Worm (Caenorhabditis elegans) whole organism, L1 larva: ENCODE measurements around the gene M163.9.

Experiments
- C04F5.9 ChIP-seq: sonication (generic microtip); optimal IDR thresholded peaks from 2 replicates; lab custom pipeline; 2016; ENCODE audit warnings: missing genetic modification characterization, missing compliant biosample characterization
- C16A3.4 ChIP-seq: fragments of 150-350 bp; optimal IDR thresholded peaks from 2 replicates; lab custom pipeline; 2014; ENCODE audit warnings: missing biosample characterization, missing genetic modification characterization
- C34B4.2 ChIP-seq: sonication (generic microtip); optimal IDR thresholded peaks from 2 replicates; lab custom pipeline; 2017; ENCODE audit warnings: mild to moderate bottlenecking, missing genetic modification characterization, missing compliant biosample characterization
- alr-1 ChIP-seq: fragments of 200-800 bp; sonication (Bioruptor generic); optimal IDR thresholded peaks from 2 replicates; lab custom pipeline; 2018; ENCODE audit warnings: borderline replicate concordance, mild to moderate bottlenecking, missing genetic modification characterization, missing compliant biosample characterization
- ama-1 ChIP-seq: fragments of 150-350 bp; optimal IDR thresholded peaks from 2 replicates; lab custom pipeline; 2014
- blmp-1 ChIP-seq: fragments of 150-350 bp; optimal IDR thresholded peaks from 2 replicates; lab custom pipeline; 2014; ENCODE audit warnings: missing biosample characterization, missing genetic modification characterization
- ceh-63 ChIP-seq: fragments of 200-800 bp; sonication (Bioruptor generic); optimal IDR thresholded peaks from 2 replicates; lab custom pipeline; 2018; ENCODE audit warnings: mild to moderate bottlenecking, missing genetic modification characterization, missing compliant biosample characterization
- ceh-8 ChIP-seq: fragments of 200-800 bp; sonication (Bioruptor generic); optimal IDR thresholded peaks from 2 replicates; lab custom pipeline; 2018; ENCODE audit warnings: mild to moderate bottlenecking, missing genetic modification characterization, moderate library complexity, missing compliant biosample characterization
- efl-1 ChIP-seq, 4 experiments: fragments of 150-350 bp; optimal IDR thresholded peaks in 3 of 4; peaks in 1 of 4; 1 replicate in 1 of 4; 2 replicates in 3 of 4; lab custom pipeline; 2014; ENCODE audit warnings: missing biosample characterization in 2 of 4, missing genetic modification characterization in 2 of 4, missing genetic modification reagents in 2 of 4
- efl-3 ChIP-seq: fragments of 200-800 bp; sonication (Bioruptor generic); optimal IDR thresholded peaks from 2 replicates; lab custom pipeline; 2018; ENCODE audit warnings: mild to moderate bottlenecking, missing genetic modification characterization, missing compliant biosample characterization
- elt-3 ChIP-seq, 6 experiments: fragments of 150-350 bp in 1 of 6; sonication (generic microtip); optimal IDR thresholded peaks; 2 replicates each; lab custom pipeline; 2017 to 2018; ENCODE audit warnings: missing biosample characterization in 6 of 6, missing genetic modification characterization in 6 of 6, inconsistent platforms in 1 of 6
- fkh-10 ChIP-seq: sonication (generic microtip); optimal IDR thresholded peaks from 2 replicates; lab custom pipeline; 2017; ENCODE audit warnings: missing biosample characterization, missing genetic modification reagents, missing genetic modification characterization
- fkh-4 ChIP-seq: sonication (generic microtip); optimal IDR thresholded peaks from 2 replicates; lab custom pipeline; 2016; ENCODE audit warnings: missing compliant biosample characterization, missing genetic modification characterization, borderline replicate concordance
- fos-1 ChIP-seq: fragments of 150-350 bp; optimal IDR thresholded peaks from 2 replicates; lab custom pipeline; 2014; ENCODE audit warnings: missing biosample characterization, missing genetic modification characterization
- hlh-4 ChIP-seq: sonication (generic microtip); optimal IDR thresholded peaks from 2 replicates; lab custom pipeline; 2016; ENCODE audit warnings: mild to moderate bottlenecking, missing genetic modification characterization, missing compliant biosample characterization
- hpl-2 ChIP-seq: fragments of 150-350 bp; optimal IDR thresholded peaks from 2 replicates; lab custom pipeline; 2014; ENCODE audit warnings: missing biosample characterization, missing genetic modification reagents, missing genetic modification characterization
- irx-1 ChIP-seq: sonication (generic microtip); optimal IDR thresholded peaks from 2 replicates; lab custom pipeline; 2016; ENCODE audit warnings: missing genetic modification characterization, missing compliant biosample characterization
- isw-1 ChIP-seq: fragments of 200-800 bp; sonication (Bioruptor generic); IDR thresholded peaks from 2 replicates; pipeline ENCODE4 v1.3.6; 2022; ENCODE audit warnings: missing genetic modification characterization, missing compliant biosample characterization
- lin-14 ChIP-seq: fragments of 200-800 bp; sonication (Bioruptor generic); optimal IDR thresholded peaks from 2 replicates; lab custom pipeline; 2018; ENCODE audit warnings: mild to moderate bottlenecking, missing genetic modification characterization, moderate library complexity, missing compliant biosample characterization
- lin-15B ChIP-seq: fragments of 150-350 bp; sonication (generic microtip); optimal IDR thresholded peaks from 3 replicates; lab custom pipeline; 2014; ENCODE audit warnings: missing biosample characterization, missing genetic modification characterization
- lin-35 ChIP-seq, 2 experiments: fragments of 150-350 bp; optimal IDR thresholded peaks; 2 replicates each; lab custom pipeline; 2014; ENCODE audit warnings: missing biosample characterization in 2 of 2, missing genetic modification characterization in 2 of 2, missing genetic modification reagents in 2 of 2
- lin-39 ChIP-seq: fragments of 150-350 bp; optimal IDR thresholded peaks from 2 replicates; lab custom pipeline; 2014; ENCODE audit warnings: missing biosample characterization, missing genetic modification reagents, missing genetic modification characterization
- lsy-2 ChIP-seq, 2 experiments: fragments of 150-350 bp; optimal IDR thresholded peaks; 2 replicates each; lab custom pipeline; 2014; ENCODE audit warnings: missing biosample characterization in 2 of 2, missing genetic modification characterization in 2 of 2
- mdl-1 ChIP-seq, 2 experiments: fragments of 150-350 bp; optimal IDR thresholded peaks; 2 replicates each; lab custom pipeline; 2014 to 2017; ENCODE audit warnings: missing biosample characterization in 2 of 2, missing genetic modification characterization in 2 of 2, inconsistent platforms in 1 of 2
- mef-2 ChIP-seq: fragments of 150-350 bp; optimal IDR thresholded peaks from 2 replicates; lab custom pipeline; 2014; ENCODE audit warnings: missing biosample characterization, missing genetic modification characterization
- nhr-11 ChIP-seq: fragments of 150-350 bp; optimal IDR thresholded peaks from 2 replicates; lab custom pipeline; 2014; ENCODE audit warnings: missing biosample characterization, missing genetic modification characterization
- nhr-12 ChIP-seq: sonication (generic microtip); optimal IDR thresholded peaks from 2 replicates; lab custom pipeline; 2017; ENCODE audit warnings: missing biosample characterization, missing genetic modification characterization
- nhr-20 ChIP-seq: sonication (generic microtip); optimal IDR thresholded peaks from 2 replicates; lab custom pipeline; 2016; ENCODE audit warnings: mild to moderate bottlenecking, missing genetic modification characterization, missing compliant biosample characterization
- nhr-237 ChIP-seq: fragments of 150-350 bp; optimal IDR thresholded peaks from 2 replicates; lab custom pipeline; 2014; ENCODE audit warnings: missing biosample characterization, missing genetic modification characterization
- nhr-28 ChIP-seq: fragments of 150-350 bp; optimal IDR thresholded peaks from 2 replicates; lab custom pipeline; 2014; ENCODE audit warnings: missing biosample characterization, missing genetic modification characterization
- nhr-47 ChIP-seq: sonication (generic microtip); optimal IDR thresholded peaks from 2 replicates; lab custom pipeline; 2016; ENCODE audit warnings: mild to moderate bottlenecking, missing genetic modification characterization, moderate library complexity, missing compliant biosample characterization
- nhr-84 ChIP-seq: sonication (generic microtip); optimal IDR thresholded peaks from 2 replicates; lab custom pipeline; 2017; ENCODE audit warnings: missing biosample characterization, missing genetic modification characterization
- nhr-85 ChIP-seq: sonication (generic microtip); peaks from one replicate; lab custom pipeline; 2016; ENCODE audit warnings: missing genetic modification characterization, inconsistent platforms, missing compliant biosample characterization
- pag-3 ChIP-seq: sonication (generic microtip); optimal IDR thresholded peaks from 2 replicates; lab custom pipeline; 2017; ENCODE audit warnings: missing genetic modification characterization, mild to moderate bottlenecking, missing compliant biosample characterization, antibody characterized with exemption, borderline replicate concordance; ENCODE audit not compliant: insufficient read depth
- pax-3 ChIP-seq: fragments of 200-800 bp; sonication (Bioruptor generic); optimal IDR thresholded peaks from 2 replicates; lab custom pipeline; 2018; ENCODE audit warnings: mild to moderate bottlenecking, missing genetic modification characterization, moderate library complexity, missing compliant biosample characterization
- pqm-1 ChIP-seq: sonication (generic microtip); optimal IDR thresholded peaks from 3 replicates; lab custom pipeline; 2017; ENCODE audit warnings: missing biosample characterization, missing genetic modification characterization
- rnt-1 ChIP-seq: sonication (generic microtip); optimal IDR thresholded peaks from 2 replicates; lab custom pipeline; 2016; ENCODE audit warnings: mild to moderate bottlenecking, missing genetic modification characterization, moderate library complexity, missing compliant biosample characterization
- snpc-4 ChIP-seq: fragments of 150-350 bp; optimal IDR thresholded peaks from 2 replicates; lab custom pipeline; 2014; ENCODE audit warnings: missing biosample characterization, missing genetic modification characterization
- snu-23 ChIP-seq: sonication (generic microtip); optimal IDR thresholded peaks from 2 replicates; lab custom pipeline; 2016; ENCODE audit warnings: missing genetic modification characterization, missing compliant biosample characterization
- sox-4 ChIP-seq: sonication (generic microtip); optimal IDR thresholded peaks from 2 replicates; lab custom pipeline; 2016; ENCODE audit warnings: missing genetic modification characterization, missing compliant biosample characterization
- sptf-1 ChIP-seq: fragments of 150-350 bp; optimal IDR thresholded peaks from 2 replicates; lab custom pipeline; 2014; ENCODE audit warnings: missing biosample characterization, missing genetic modification characterization
- sup-37 ChIP-seq: fragments of 200-800 bp; sonication (Bioruptor generic); optimal IDR thresholded peaks from 2 replicates; lab custom pipeline; 2018; ENCODE audit warnings: mild to moderate bottlenecking, missing genetic modification characterization, missing compliant biosample characterization
- swsn-7 ChIP-seq: sonication (generic microtip); optimal IDR thresholded peaks from 2 replicates; lab custom pipeline; 2016; ENCODE audit warnings: missing genetic modification characterization, missing compliant biosample characterization
- unc-130 ChIP-seq: fragments of 150-350 bp; optimal IDR thresholded peaks from 2 replicates; lab custom pipeline; 2017; ENCODE audit warnings: missing biosample characterization, missing genetic modification characterization, inconsistent platforms
- unc-30 ChIP-seq: sonication (generic microtip); optimal IDR thresholded peaks from 2 replicates; lab custom pipeline; 2017; ENCODE audit warnings: missing biosample characterization, missing genetic modification characterization
- unc-86 ChIP-seq: sonication (generic microtip); optimal IDR thresholded peaks from 2 replicates; lab custom pipeline; 2016; ENCODE audit warnings: missing genetic modification characterization, missing compliant biosample characterization
- vab-15 ChIP-seq: sonication (generic microtip); optimal IDR thresholded peaks from 2 replicates; lab custom pipeline; 2017; ENCODE audit warnings: missing genotype, mild to moderate bottlenecking, missing genetic modification characterization, missing compliant biosample characterization
- xbp-1 ChIP-seq: sonication (generic microtip); optimal IDR thresholded peaks from 2 replicates; lab custom pipeline; 2016; ENCODE audit warnings: missing genetic modification characterization, missing compliant biosample characterization
- ztf-11 ChIP-seq, 2 experiments: sonication (generic microtip); optimal IDR thresholded peaks; 2 replicates each; lab custom pipeline; 2016 to 2017; ENCODE audit warnings: missing genetic modification characterization in 2 of 2, missing biosample characterization in 1 of 2, missing compliant biosample characterization in 1 of 2

Gene M163.9

ce11 chrX:14505578-14506353, 36.4 kb downstream of the M163.9 start (continued):
- peak in 1 of 2 experiments; percentile 10 for TF ChIP-seq efl-1 (optimal IDR thresholded peaks at IDR 0.05; lab: Kevin White, UChicago)
- peak in 1 of 2 experiments; percentile 93 for TF ChIP-seq efl-1 (GFP tag; optimal IDR thresholded peaks at IDR 0.05 in 1 of 2; lab: Kevin White, UChicago)
- TF ChIP-seq C04F5.9 (tag; lab: Kevin White, UChicago): no peak
- TF ChIP-seq fkh-10: no peak
- no peak for TF ChIP-seq lin-15B (tag; lab: Kevin White, UChicago)
- TF ChIP-seq irx-1 (tag; lab: Kevin White, UChicago): peak; percentile 35
- TF ChIP-seq rnt-1 (tag; lab: Kevin White, UChicago): peak; percentile 83
- TF ChIP-seq xbp-1 (tag; lab: Kevin White, UChicago): no peak
- TF ChIP-seq isw-1 (GFP tag; lab: Robert Waterston, UW): no peak
- TF ChIP-seq mdl-1 (tag; optimal IDR thresholded peaks at IDR 0.05; lab: Kevin White, UChicago): peak in 1 of 2 experiments; percentile 64
- no peak for TF ChIP-seq ztf-11 (tag; optimal IDR thresholded peaks at IDR 0.05; lab: Kevin White, UChicago)
- no peak for TF ChIP-seq mef-2 (tag; lab: Kevin White, UChicago)
- no peak for TF ChIP-seq snpc-4 (tag; lab: Kevin White, UChicago)
- no peak for TF ChIP-seq ceh-8 (GFP tag; lab: Kevin White, UChicago)
- no peak for TF ChIP-seq nhr-11 (tag; lab: Kevin White, UChicago)
- TF ChIP-seq pag-3 (tag; lab: Kevin White, UChicago): peak; percentile 15
- no peak for TF ChIP-seq C16A3.4 (tag; lab: Kevin White, UChicago)
- TF ChIP-seq hpl-2 (GFP tag; lab: Kevin White, UChicago): no peak
- peak; percentile 79 for TF ChIP-seq nhr-20 (tag; lab: Kevin White, UChicago)
- TF ChIP-seq nhr-84 (tag; lab: Kevin White, UChicago): no peak
- TF ChIP-seq alr-1 (tag; lab: Kevin White, UChicago): no peak
- no peak for TF ChIP-seq fos-1 (tag; lab: Kevin White, UChicago)
- peak; percentile 57 for TF ChIP-seq swsn-7 (tag; lab: Kevin White, UChicago)
- TF ChIP-seq lin-14 (GFP tag; lab: Kevin White, UChicago): peak; percentile 91
- TF ChIP-seq pax-3 (tag; lab: Kevin White, UChicago): no peak
- TF ChIP-seq ama-1: no peak
- TF ChIP-seq nhr-28 (tag; lab: Kevin White, UChicago): no peak
- TF ChIP-seq lin-35 (GFP tag; optimal IDR thresholded peaks at IDR 0.05; lab: Kevin White, UChicago): peak; percentile 1 to 61
- TF ChIP-seq lsy-2 (tag; optimal IDR thresholded peaks at IDR 0.05; lab: Kevin White, UChicago): peak; percentile 14 to 42
- no peak for TF ChIP-seq C34B4.2 (tag; lab: Kevin White, UChicago)
- no peak for TF ChIP-seq sox-4 (tag; lab: Kevin White, UChicago)
- no peak for TF ChIP-seq hlh-4 (tag; lab: Kevin White, UChicago)
- TF ChIP-seq unc-86: no peak
- TF ChIP-seq pqm-1 (tag; lab: Kevin White, UChicago): peak; percentile 57
- TF ChIP-seq lin-39: no peak
- TF ChIP-seq vab-15 (tag; lab: Kevin White, UChicago): no peak
- no peak for TF ChIP-seq ceh-63

ce11 chrX:14507992-14508391, 38.6 kb downstream of the M163.9 start:
- no peak for TF ChIP-seq nhr-84 (tag; lab: Kevin White, UChicago)
- no peak for TF ChIP-seq fkh-4 (tag; lab: Kevin White, UChicago)
- TF ChIP-seq nhr-20 (tag; lab: Kevin White, UChicago): peak; percentile 82
- no peak for TF ChIP-seq efl-3 (GFP tag; lab: Kevin White, UChicago)
- no peak for TF ChIP-seq unc-30 (tag; lab: Kevin White, UChicago)
- no peak for TF ChIP-seq unc-130 (tag; lab: Kevin White, UChicago)
- TF ChIP-seq sup-37 (GFP tag; lab: Kevin White, UChicago): no peak
- TF ChIP-seq sptf-1 (tag; lab: Kevin White, UChicago): no peak
- peak; percentile 90 for TF ChIP-seq blmp-1 (tag; lab: Kevin White, UChicago)
- peak; percentile 1 for TF ChIP-seq xbp-1 (tag; lab: Kevin White, UChicago)
- TF ChIP-seq nhr-237 (tag; lab: Kevin White, UChicago): no peak
- peak; percentile 48 for TF ChIP-seq nhr-47 (tag; lab: Kevin White, UChicago)
- peak; percentile 12 to 41 for TF ChIP-seq lin-35 (GFP tag; optimal IDR thresholded peaks at IDR 0.05; lab: Kevin White, UChicago)
- TF ChIP-seq fos-1 (tag; lab: Kevin White, UChicago): no peak
- TF ChIP-seq nhr-12 (tag; lab: Kevin White, UChicago): no peak
- TF ChIP-seq nhr-28 (tag; lab: Kevin White, UChicago): no peak
- TF ChIP-seq snu-23 (GFP tag; lab: Kevin White, UChicago): peak; percentile 65
- TF ChIP-seq pag-3 (tag; lab: Kevin White, UChicago): no peak
- TF ChIP-seq nhr-85 (tag; lab: Kevin White, UChicago): peak; percentile 98
- TF ChIP-seq snpc-4 (tag; lab: Kevin White, UChicago): no peak
- peak in 1 of 2 experiments; percentile 55 for TF ChIP-seq mdl-1 (tag; optimal IDR thresholded peaks at IDR 0.05; lab: Kevin White, UChicago)
- no peak for TF ChIP-seq ztf-11 (tag; optimal IDR thresholded peaks at IDR 0.05; lab: Kevin White, UChicago)
- TF ChIP-seq elt-3 (tag; optimal IDR thresholded peaks at IDR 0.05; lab: Kevin White, UChicago): peak in 5 of 6 experiments; percentile 1 to 83 (median 44)
